Fruit fly (Drosophila melanogaster) Kc167 (cell line): ENCODE measurements around the gene Dyro.

Experiments
- Sin3A ChIP-seq: fragments of >200 bp; optimal IDR thresholded peaks from 2 replicates; lab custom pipeline; 2018; ENCODE audit warnings: missing external identifiers
- h ChIP-seq: fragments of >200 bp; optimal IDR thresholded peaks from 3 replicates; lab custom pipeline; 2018; ENCODE audit warnings: missing external identifiers
- insv ChIP-seq: fragments of >200 bp; optimal IDR thresholded peaks from 3 replicates; lab custom pipeline; 2018; ENCODE audit warnings: missing external identifiers
- psq ChIP-seq: fragments of >200 bp; optimal IDR thresholded peaks from 2 replicates; lab custom pipeline; 2017; ENCODE audit warnings: missing external identifiers

- TF ChIP-seq h (lab: Kevin White, UChicago) (no peak), psq (lab: Kevin White, UChicago) (no peak), Sin3A (lab: Kevin White, UChicago) (no peak), insv (lab: Kevin White, UChicago) (no peak)
These were observed 53.1 kb downstream of the Dyro start for dm6 chr3L:11242410-11243291.
